Worm (Caenorhabditis elegans): ENCODE measurements around the gene tat-2.

DNA sequence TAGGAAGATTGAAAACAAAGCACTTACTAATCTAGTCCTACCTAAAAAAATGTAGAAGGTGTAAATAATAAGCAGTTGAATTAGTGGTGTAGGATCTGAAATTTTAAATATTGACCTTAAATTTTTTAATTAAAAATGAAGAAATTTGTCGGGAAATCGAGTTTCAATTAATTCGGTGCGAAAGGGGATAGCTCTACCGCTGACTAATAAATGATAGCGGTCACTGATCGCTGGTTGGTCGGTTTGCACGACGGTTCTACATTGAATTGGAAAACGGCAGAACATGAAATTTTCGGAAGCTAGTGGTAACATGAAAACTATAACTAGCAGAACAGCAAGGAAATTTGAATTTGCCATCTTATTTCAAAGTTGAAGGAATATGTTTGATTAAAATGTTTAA is 66.6 kb downstream of the tat-2 start, which contains the start of gene set-15:
- TF ChIP-seq unc-62 (GFP tag; optimal IDR thresholded peaks at IDR 0.05) (no peak), zag-1 (tag; optimal IDR thresholded peaks at IDR 0.05) (no peak), lin-39 (tag; optimal IDR thresholded peaks at IDR 0.05) (no peak)
